Worm (Caenorhabditis elegans) whole organism, L4/young adult: Measurements from ENCODE around the gene srw-109.

Experiments used
- dao-5 ChIP-seq: sonication (generic microtip); optimal IDR thresholded peaks from 2 replicates; lab custom pipeline; 2016; ENCODE audit warnings: missing genotype, missing genetic modification characterization, moderate library complexity, missing compliant biosample characterization
- him-1 ChIP-seq: sonication (generic microtip); optimal IDR thresholded peaks from 2 replicates; lab custom pipeline; 2016; ENCODE audit warnings: missing genotype, missing genetic modification reagents, missing genetic modification characterization, missing compliant biosample characterization

DNA sequence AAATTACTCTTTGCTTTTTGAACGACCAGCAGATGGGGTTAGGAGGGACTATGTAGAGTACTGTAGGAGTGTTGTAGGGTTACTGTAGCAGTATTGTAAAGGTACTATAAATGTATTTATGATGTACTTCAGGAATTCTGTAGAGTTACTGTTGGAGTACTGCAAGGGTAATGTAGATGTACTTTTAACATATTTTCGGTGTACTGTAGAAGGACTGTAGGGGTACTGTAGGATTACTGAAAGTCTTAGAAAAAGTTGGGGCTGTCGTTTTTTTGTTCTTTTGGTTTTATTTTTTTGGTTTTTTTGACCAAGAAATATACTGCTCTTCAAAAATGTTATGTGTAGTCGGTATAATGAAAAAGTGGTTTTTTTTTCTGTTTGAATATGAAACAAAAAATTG, 10.1 kb downstream of the srw-109 start:
- TF ChIP-seq him-1 (tag; lab: Kevin White, UChicago) (no peak), dao-5 (tag; lab: Kevin White, UChicago) (no peak)
